Fruit fly (Drosophila melanogaster) whole organism, adult: ENCODE measurements around the gene RhoGAP15B.

Experiments used
- CG12768 ChIP-seq: fragments of 200-800 bp; sonication (Bioruptor generic); optimal IDR thresholded peaks from 2 replicates; lab custom pipeline; 2017; ENCODE audit warnings: missing biosample characterization, missing genetic modification characterization, mild to moderate bottlenecking, moderate library complexity, missing genetic modification reagents
- CG14711 ChIP-seq: fragments of 200-800 bp; sonication (Bioruptor generic); optimal IDR thresholded peaks from 2 replicates; lab custom pipeline; 2018; ENCODE audit warnings: missing biosample characterization, mild to moderate bottlenecking, missing genetic modification characterization, moderate library complexity
- CG1620 ChIP-seq: fragments of 200-800 bp; sonication (Bioruptor generic); optimal IDR thresholded peaks from 2 replicates; lab custom pipeline; 2016; ENCODE audit warnings: missing biosample characterization, missing genetic modification characterization
- CG5204 ChIP-seq: fragments of 200-800 bp; sonication (Bioruptor generic); optimal IDR thresholded peaks from 2 replicates; lab custom pipeline; 2016; ENCODE audit warnings: missing biosample characterization, missing genetic modification characterization
- CG7045 ChIP-seq: fragments of 200-800 bp; sonication (Bioruptor generic); optimal IDR thresholded peaks from 2 replicates; lab custom pipeline; 2017; ENCODE audit warnings: missing biosample characterization, mild to moderate bottlenecking, missing genetic modification characterization
- CG7101 ChIP-seq: fragments of 200-800 bp; sonication (Bioruptor generic); optimal IDR thresholded peaks from 2 replicates; lab custom pipeline; 2018; ENCODE audit warnings: missing biosample characterization, mild to moderate bottlenecking, missing genetic modification characterization, moderate library complexity
- Clk ChIP-seq: fragments of 200-800 bp; sonication (Bioruptor generic); optimal IDR thresholded peaks from 2 replicates; lab custom pipeline; 2017; ENCODE audit warnings: missing biosample characterization, missing genetic modification characterization
- Crg-1 ChIP-seq: fragments of 200-800 bp; sonication (Bioruptor generic); optimal IDR thresholded peaks from 2 replicates; lab custom pipeline; 2016; ENCODE audit warnings: missing biosample characterization, missing genetic modification characterization
- Mnt ChIP-seq: fragments of 200-800 bp; sonication (Bioruptor generic); optimal IDR thresholded peaks from 2 replicates; lab custom pipeline; 2016; ENCODE audit warnings: missing biosample characterization, mild to moderate bottlenecking, missing genetic modification characterization
- bab1 ChIP-seq: fragments of 200-800 bp; sonication (Bioruptor generic); optimal IDR thresholded peaks from 3 replicates; lab custom pipeline; 2019; ENCODE audit warnings: missing biosample characterization, mild to moderate bottlenecking, missing genetic modification characterization, moderate library complexity
- cic ChIP-seq: fragments of 200-800 bp; sonication (Bioruptor generic); optimal IDR thresholded peaks from 2 replicates; lab custom pipeline; 2017; ENCODE audit warnings: missing biosample characterization, mild to moderate bottlenecking, missing genetic modification characterization, moderate library complexity
- cnc ChIP-seq, 2 experiments: fragments of >200 bp; optimal IDR thresholded peaks; 2 replicates each; lab custom pipeline; 2017
- kay ChIP-seq: fragments of 200-800 bp; sonication (Bioruptor generic); peaks from one replicate; lab custom pipeline; 2016; ENCODE audit warnings: missing biosample characterization, missing genetic modification characterization, borderline replicate concordance
- toe ChIP-seq: fragments of 200-800 bp; sonication (Bioruptor generic); optimal IDR thresholded peaks from 2 replicates; lab custom pipeline; 2016; ENCODE audit warnings: missing biosample characterization, missing genetic modification characterization

dm6 chrX:16909886-16910285 lies 33.2 kb upstream of the RhoGAP15B start:
- TF ChIP-seq bab1 (no peak), CG14711 (no peak), Mnt (no peak), kay (no peak), cic (GFP tag; lab: Kevin White, UChicago) (no peak), Crg-1 (GFP tag; lab: Kevin White, UChicago) (no peak), toe (GFP tag; lab: Kevin White, UChicago) (no peak), CG7101 (tag; lab: Kevin White, UChicago) (no peak), CG7045 (GFP tag; lab: Kevin White, UChicago) (no peak), CG1620 (GFP tag; lab: Kevin White, UChicago) (no peak), Clk (GFP tag; lab: Kevin White, UChicago) (no peak), cnc (optimal IDR thresholded peaks at IDR 0.05; lab: Kevin White, UChicago) (no peak), CG12768 (no peak), CG5204 (GFP tag; lab: Kevin White, UChicago) (no peak)
